Fruit fly (Drosophila melanogaster): ENCODE measurements around the gene btn.

The btn gene

DNA sequence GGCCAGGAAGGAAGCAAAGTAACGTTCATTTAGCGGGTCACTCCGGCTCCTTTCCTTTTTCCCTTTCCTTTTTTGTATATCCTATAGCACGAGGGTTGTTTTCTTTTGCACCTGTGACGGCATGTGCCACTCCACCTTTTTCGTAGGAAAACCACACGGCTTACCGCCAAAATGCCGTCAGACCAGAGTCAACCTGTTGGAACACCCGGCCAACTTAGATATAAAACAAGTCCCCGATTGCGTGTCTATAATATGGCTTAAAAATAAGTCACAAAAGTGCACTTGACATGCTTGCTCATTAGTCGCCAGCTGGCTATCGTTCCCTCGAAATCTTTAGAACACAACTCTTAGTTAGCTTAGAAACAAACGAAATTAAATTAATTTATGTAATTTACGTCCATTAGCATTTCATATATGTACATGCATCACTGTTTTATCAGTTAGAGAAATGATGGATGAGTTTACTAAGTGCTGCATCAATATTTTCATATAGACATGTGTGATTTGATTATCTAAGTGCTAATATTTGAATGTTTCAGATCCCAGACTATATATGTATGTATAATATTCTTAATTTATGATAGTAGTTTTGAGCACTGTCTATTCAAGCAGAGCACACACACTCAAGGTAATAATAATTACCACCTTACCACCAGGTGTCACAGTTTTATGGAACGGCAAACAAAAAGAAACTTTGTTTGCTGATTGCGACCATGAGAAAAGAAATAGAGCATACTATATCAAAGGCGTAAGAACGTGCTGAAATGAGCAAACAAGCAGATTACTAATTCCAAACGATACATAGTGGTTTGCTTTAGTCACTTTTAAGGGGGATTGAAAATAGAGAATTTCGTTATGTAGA is 48.4 kb upstream of the btn start (continued):
- no peak; the same call in 1 of the 2 replicates for TF ChIP-seq Awh (GFP tag; IDR thresholded peaks at IDR 0.05)
- TF ChIP-seq wek (GFP tag; optimal IDR thresholded peaks at IDR 0.05) = peak; percentile 25
- peak; percentile 55 for TF ChIP-seq Asciz (GFP tag; optimal IDR thresholded peaks at IDR 0.05)
- peak; percentile 64 for TF ChIP-seq sens (GFP tag)
- TF ChIP-seq CG5180 (GFP tag; optimal IDR thresholded peaks at IDR 0.05) = peak; percentile 22
- TF ChIP-seq kni (GFP tag; optimal IDR thresholded peaks at IDR 0.05) = peak; percentile 11
- peak; percentile 19 for TF ChIP-seq nau (GFP tag; optimal IDR thresholded peaks at IDR 0.05)
- peak; percentile 14 for TF ChIP-seq CG2712 (tag; optimal IDR thresholded peaks at IDR 0.05)
- TF ChIP-seq Adf1 (GFP tag; IDR thresholded peaks at IDR 0.05) = no peak
- TF ChIP-seq CG9437 (GFP tag; optimal IDR thresholded peaks at IDR 0.05) = no peak

DNA sequence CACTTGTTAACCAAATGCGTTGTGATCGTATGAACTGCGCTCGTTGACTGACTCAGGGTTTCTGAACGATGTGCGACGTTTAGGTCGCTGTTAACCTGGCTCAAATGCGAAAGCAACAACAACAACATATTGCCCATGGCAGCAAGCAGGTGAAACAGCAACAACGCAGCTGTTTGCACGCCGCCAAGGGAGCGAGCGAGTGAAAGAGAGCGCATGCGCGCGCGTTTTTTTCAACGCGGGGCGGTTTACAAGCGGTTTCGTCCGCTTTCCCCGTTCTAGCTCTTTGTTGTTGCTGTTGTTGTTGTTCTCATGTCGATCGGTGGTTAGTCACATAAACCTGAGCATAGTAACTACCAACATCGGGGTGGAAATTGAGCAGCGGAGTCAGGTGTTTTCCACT is 46.6 kb upstream of the btn start:
- TF ChIP-seq D19B (GFP tag; optimal IDR thresholded peaks at IDR 0.05) (peak; percentile 31), CG14441 (GFP tag; IDR thresholded peaks at IDR 0.05) (no peak), gsb-n (tag; optimal IDR thresholded peaks at IDR 0.05) (no peak), Tbp (GFP tag; optimal IDR thresholded peaks at IDR 0.05) (peak; percentile 78), Hr78 (GFP tag; optimal IDR thresholded peaks at IDR 0.05) (no peak), croc (GFP tag; conservative IDR thresholded peaks at IDR 0.05) (no peak), CG1832 (GFP tag; optimal IDR thresholded peaks at IDR 0.05) (peak; percentile 76), chinmo (GFP tag; IDR thresholded peaks at IDR 0.05; ENCODE audit: partially characterized antibody) (0 out of 4 replicates have a peak, but pooled peaks have one; percentile 78), fd64A (GFP tag; optimal IDR thresholded peaks at IDR 0.05) (no peak), nerfin-1 (tag; optimal IDR thresholded peaks at IDR 0.05) (no peak), dm (GFP tag; optimal IDR thresholded peaks at IDR 0.05) (no peak), slp2 (GFP tag; optimal IDR thresholded peaks at IDR 0.05) (no peak), Dip3 (GFP tag; optimal IDR thresholded peaks at IDR 0.05) (no peak), tgo (GFP tag; IDR thresholded peaks at IDR 0.05) (no peak), rib (GFP tag; IDR thresholded peaks at IDR 0.05) (0 out of 2 replicates have a peak, but pooled peaks have one; percentile 18), Med (GFP tag) (peak; percentile 30), btn (GFP tag; optimal IDR thresholded peaks at IDR 0.05) (no peak), dpn (GFP tag; optimal IDR thresholded peaks at IDR 0.05) (no peak), CG8924 (tag; optimal IDR thresholded peaks at IDR 0.05) (no peak), sc (optimal IDR thresholded peaks at IDR 0.05) (no peak), sc (GFP tag; optimal IDR thresholded peaks at IDR 0.05) (no peak), hb (GFP tag; IDR thresholded peaks at IDR 0.05; ENCODE audit: partially characterized antibody) (0 out of 3 replicates have a peak, but pooled peaks have one; percentile 36), hkb (optimal IDR thresholded peaks at IDR 0.05) (no peak), hkb (GFP tag; IDR thresholded peaks at IDR 0.05) (0 out of 2 replicates have a peak, but pooled peaks have one; percentile 12), crp (GFP tag; optimal IDR thresholded peaks at IDR 0.05) (peak in 1 of 2 experiments; percentile 16), nau (GFP tag; optimal IDR thresholded peaks at IDR 0.05) (no peak), Lim3 (GFP tag; IDR thresholded peaks at IDR 0.05) (no peak), CG3838 (GFP tag; optimal IDR thresholded peaks at IDR 0.05) (no peak), Dll (GFP tag; IDR thresholded peaks at IDR 0.05; ENCODE audit: partially characterized antibody) (0 out of 4 replicates have a peak, but pooled peaks have one; percentile 20), sob (GFP tag; IDR thresholded peaks at IDR 0.05) (0 out of 2 replicates have a peak, but pooled peaks have one; percentile 10), hbn (GFP tag; IDR thresholded peaks at IDR 0.05; ENCODE audit: partially characterized antibody) (no peak), CG8359 (GFP tag; optimal IDR thresholded peaks at IDR 0.05; ENCODE audit: borderline replicate concordance) (peak; percentile 99), CG10321 (GFP tag; IDR thresholded peaks at IDR 0.05) (peak; percentile 56), Dbx (GFP tag; IDR thresholded peaks at IDR 0.05) (0 out of 3 replicates have a peak, but pooled peaks have one; percentile 41), CG4360 (GFP tag; IDR thresholded peaks at IDR 0.05) (peak; percentile 89), CG17912 (GFP tag; optimal IDR thresholded peaks at IDR 0.05) (no peak), BtbVII (GFP tag; optimal IDR thresholded peaks at IDR 0.05) (no peak), CG9932 (GFP tag; IDR thresholded peaks at IDR 0.05) (0 out of 2 replicates have a peak, but pooled peaks have one; percentile 34)

Measured in whole organism, embryonic.